Worm (Caenorhabditis elegans): ENCODE data around the gene dur-1.

DNA sequence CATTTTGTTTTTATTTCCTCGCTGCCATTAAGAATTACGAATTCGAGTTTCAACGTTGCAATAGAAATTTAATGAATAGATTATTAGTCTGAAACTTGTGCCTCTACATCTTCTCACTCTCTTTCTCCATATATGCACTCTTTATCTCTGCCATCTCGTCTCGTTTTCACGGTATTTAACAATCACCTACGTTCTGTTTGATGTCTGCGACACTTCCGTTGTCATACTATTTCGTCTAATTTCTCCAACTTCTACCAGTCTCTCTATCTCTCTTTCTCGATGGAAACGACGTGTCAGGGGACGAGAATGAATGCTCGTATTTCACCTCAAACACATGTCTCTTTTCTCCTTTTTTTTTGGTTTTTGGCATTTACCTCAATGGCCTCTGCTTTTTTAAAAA lies 54.2 kb downstream of the dur-1 start:
- TF ChIP-seq ceh-40 (GFP tag; IDR thresholded peaks at IDR 0.05), result no peak
- TF ChIP-seq snpc-4 (GFP tag; optimal IDR thresholded peaks at IDR 0.05), result no peak
- no peak for TF ChIP-seq snpc-4 (tag; optimal IDR thresholded peaks at IDR 0.05)

Measured in whole organism, young adult.